Fruit fly (Drosophila melanogaster) whole organism, larva: ENCODE results near the gene CG7556.

Experiments
- noc ChIP-seq: fragments of 200-800 bp; sonication (Bioruptor generic); optimal IDR thresholded peaks from 3 replicates; lab custom pipeline; 2019; ENCODE audit warnings: missing biosample characterization, mild to moderate bottlenecking, missing genetic modification characterization, moderate library complexity

The CG7556 gene

DNA sequence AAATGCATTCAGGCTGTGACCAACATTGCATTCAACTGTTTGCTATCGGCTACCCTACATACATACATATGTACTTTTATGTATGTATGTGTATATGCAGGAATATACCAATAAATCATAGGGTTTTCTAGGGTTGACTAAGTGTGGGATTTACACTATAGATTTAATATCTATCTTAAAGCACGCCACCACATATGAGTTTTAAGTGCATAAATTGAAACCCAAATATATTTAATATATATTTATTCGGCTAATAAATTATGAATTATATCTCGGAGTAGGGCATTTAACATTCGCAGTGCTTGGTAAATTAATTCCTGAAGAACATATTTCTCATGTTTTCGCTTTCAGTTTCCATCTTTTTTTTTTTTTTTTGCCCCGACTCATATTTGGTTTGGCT lies 19.7 kb downstream of the CG7556 start:
- TF ChIP-seq noc (tag; lab: Kevin White, UChicago) = no peak

dm6 chrX:19158519-19159289 lies 20.9 kb downstream of the CG7556 start:
- TF ChIP-seq noc (tag; lab: Kevin White, UChicago) = no peak

DNA sequence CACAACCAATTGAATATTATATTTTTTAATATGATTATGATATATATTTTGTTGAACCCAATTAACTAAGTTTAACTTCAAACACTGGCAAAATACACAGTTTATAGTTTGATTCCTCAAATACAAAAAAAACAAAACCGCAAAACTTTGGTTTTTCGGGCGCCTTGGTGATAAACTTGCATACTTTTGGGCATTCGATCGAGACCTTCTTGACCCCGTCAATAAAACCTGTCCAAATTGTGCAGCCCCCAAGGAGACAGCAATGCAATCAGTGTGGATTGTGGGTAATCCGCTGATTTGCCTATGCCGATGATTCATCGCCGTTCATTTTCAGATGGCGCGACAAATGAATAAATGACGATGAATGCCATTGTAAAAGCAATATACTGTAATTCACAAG lies 22.2 kb downstream of the CG7556 start:
- TF ChIP-seq noc (tag; lab: Kevin White, UChicago) = no peak

DNA sequence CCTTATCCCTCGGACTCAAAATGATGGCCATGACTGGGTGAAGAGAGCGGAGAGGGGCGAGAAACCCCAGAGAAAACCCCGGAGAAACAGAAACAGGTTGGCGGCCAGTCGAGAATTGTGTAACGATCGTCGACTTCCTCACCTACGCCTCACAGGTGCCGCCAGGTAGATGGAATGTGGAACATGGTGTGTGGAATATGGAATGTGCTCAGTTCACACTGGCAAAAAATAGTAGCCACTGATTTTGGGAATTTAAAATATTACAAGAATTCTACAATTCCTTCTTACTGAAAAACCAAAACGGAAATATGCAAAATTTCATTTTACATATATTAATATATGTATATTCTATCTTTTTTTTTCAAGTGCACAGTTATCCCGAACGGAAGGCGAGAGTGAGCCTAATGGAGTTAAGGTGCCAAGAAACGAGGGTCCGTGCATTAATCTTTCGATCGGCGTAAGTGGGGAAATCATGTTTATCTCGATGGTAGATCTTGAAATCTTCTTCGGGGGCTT lies 23.6 kb downstream of the CG7556 start:
- peak; percentile 54 for TF ChIP-seq noc (tag; lab: Kevin White, UChicago)

- TF ChIP-seq noc (tag; lab: Kevin White, UChicago) = peak; percentile 41
These were observed 24.6 kb downstream of the CG7556 start for dm6 chrX:19154998-19155397.

- TF ChIP-seq noc (tag; lab: Kevin White, UChicago) = no peak
These were observed 25.4 kb downstream of the CG7556 start for dm6 chrX:19154249-19154648.

DNA sequence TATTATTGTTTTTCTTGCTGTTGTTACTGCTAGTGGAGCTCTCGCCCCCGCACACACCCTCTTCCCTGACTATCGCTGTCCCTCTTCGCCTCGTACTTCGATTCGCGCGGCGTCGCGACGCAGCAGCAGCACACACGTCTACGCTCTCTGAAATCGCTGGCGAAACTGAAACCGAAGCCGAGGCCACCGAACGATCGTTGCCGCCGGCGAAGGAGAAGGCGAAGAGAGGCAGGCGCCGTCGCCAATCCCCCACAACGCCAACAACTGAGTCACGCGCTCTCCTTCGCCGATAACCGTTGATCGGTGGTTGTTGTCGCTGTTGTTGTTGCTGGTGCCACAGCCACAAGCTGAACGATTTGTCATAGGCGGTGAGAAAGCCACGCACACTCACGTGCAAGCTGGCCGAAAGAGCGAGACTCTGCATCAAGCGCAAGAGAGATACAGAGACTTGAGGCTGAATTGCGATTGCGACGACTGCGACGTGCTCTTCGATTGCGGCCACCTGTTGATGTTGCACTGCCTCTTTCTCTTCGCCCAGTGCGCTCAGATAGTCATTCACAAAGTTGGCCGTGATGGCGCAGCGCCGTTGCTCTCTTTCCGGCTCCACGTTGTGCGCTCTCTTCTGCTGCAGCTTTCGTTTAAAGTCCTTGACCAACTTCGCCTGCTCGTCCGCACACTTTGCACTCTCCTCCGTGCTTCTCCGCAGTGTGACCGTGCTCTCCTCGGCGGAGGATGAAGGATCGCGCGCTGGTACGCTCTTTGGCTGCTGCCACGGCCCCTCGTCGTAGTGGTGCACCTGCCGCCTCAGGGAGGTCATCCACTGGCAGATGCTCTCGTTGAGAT lies 26.1 kb downstream of the CG7556 start:
- TF ChIP-seq noc (tag; lab: Kevin White, UChicago) = peak; percentile 65

DNA sequence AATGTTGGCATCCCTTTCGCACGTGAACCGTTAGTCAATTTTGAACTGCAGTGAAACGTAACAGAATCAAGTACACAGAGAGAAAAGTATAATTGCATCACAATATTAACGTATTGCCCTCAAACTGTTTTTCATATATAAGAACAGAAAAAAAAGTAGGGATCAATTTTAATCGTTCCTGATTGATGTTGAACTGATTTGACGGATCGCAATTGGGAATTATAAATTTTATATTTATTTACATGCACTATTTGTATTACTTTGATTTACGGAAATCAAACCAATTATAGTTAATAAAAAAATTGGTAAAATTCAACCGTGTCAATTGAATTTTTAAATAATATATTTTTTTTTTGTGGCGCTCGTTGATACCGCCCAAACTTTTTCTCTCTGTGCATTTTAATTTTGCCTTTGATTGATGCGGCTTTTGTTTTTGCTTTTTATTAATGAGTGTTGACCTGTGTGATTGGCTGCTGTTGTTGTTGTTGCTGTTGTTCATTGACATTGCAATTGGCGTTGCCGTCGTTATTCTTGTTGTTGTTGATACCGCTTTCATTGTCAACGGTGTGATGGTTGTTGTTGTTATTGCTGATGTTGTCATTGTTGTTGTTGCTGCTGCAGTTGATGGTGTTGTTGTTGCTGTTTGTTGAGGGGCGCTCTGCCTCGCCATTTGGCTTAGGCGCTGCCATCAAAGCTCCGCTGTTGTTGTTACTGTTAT lies 26.9 kb downstream of the CG7556 start:
- TF ChIP-seq noc (tag; lab: Kevin White, UChicago) = peak; percentile 23

DNA sequence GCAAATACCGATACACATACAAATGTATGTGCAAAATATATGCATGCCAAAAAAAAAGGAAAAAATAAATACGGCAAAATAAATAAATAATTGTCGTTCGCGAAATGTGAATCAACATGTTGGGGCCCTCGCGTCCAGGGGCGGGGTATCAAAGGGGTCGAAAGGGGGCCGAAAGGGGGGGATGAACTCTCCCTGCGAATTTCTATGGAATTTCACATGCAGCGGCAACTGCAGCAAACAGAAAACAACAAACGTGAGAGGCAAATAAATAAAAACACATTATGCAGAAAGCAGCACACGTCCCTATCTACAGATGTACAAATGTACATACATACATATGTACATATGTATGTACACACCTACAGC lies 30.1 kb downstream of the CG7556 start:
- no peak for TF ChIP-seq noc (tag; lab: Kevin White, UChicago)

DNA sequence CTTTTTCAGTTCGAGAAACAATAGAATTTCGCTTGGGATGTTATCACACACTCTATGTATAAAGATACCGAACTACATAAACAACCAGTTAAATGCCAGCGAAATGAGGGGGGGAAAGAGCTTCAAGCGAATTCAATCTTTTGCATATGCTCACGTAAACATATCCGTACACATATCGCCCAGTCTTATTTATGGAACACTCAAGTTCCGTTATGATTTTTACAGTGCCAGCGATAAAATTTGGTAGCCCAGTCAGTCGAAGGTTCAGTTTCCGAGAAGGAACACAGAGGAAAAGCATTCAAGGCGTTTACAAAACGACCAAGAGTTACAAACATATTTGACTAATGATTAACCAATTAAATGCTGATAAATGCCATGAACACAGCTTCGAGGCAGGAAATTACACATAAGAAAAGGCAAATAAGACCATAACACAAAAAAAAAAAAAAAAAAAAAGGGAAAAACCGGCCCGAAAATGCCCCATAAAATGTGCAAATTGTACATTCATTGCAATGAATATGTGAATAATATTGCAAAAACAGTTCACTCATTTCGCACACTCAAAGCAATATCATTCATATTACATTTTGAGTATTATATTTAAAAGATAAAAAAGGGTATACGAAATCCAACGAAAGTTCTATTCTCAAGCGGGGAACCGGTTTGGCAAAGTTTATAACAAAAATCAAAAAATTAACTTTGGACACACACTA lies 30.7 kb downstream of the CG7556 start:
- no peak for TF ChIP-seq noc (tag; lab: Kevin White, UChicago)

DNA sequence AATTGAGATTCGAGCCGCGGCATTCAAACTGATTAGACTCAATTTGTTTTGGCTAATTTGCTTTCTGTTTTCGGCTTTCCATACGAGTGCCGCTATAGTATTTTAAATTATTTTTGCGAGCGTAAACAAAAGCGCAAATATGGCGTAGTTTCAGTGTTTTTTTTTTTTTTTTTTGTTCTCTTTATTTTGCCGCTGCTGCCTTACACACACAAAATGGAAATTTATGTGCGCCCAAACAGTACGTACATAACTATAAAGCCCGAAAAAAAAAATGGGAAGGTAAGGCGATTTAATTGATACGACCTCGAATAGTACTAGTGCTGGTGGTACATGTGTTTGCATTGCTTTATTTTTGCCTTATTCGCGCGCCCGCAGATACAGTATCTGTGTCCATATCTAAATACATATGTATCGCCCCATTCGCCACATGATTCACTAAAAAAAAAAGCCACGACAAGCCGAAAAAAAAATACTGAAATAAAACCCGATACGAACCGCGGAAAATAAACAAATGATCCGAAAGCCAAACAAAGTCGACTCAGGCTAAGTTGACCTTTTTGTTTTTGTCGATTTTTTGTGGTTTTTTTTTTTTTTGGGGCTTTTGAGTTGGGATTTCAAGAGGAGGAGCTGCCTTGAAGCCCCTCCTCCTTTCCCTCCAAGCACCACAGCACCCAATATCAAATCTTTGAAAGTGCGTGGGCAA lies 31.5 kb downstream of the CG7556 start:
- TF ChIP-seq noc (tag; lab: Kevin White, UChicago) = no peak

DNA sequence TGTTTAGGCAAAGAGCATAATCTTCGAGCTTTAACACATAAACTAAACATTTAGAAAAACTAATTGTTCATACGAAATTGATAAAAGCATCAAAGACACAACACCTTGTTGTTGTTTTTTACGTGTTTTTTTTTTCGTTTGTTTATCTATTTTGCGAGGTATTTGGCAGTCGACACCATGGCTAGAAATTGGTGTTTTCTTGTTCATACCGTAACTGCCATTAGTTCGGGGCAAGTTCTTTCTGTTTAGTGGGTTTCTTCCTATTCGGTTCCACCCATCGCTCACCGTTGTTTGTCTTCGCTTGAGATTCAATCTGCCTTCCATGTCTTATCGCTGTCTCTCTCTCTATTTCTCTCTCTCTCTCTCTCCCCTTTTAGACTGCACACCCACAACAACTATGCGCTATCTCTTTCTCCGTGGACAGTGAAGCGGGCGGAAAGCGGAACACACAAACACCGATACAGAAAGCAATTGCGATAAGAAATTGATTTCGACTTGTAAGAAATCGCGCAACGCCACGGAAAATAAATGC lies 33.1 kb downstream of the CG7556 start:
- peak; percentile 46 for TF ChIP-seq noc (tag; lab: Kevin White, UChicago)

DNA sequence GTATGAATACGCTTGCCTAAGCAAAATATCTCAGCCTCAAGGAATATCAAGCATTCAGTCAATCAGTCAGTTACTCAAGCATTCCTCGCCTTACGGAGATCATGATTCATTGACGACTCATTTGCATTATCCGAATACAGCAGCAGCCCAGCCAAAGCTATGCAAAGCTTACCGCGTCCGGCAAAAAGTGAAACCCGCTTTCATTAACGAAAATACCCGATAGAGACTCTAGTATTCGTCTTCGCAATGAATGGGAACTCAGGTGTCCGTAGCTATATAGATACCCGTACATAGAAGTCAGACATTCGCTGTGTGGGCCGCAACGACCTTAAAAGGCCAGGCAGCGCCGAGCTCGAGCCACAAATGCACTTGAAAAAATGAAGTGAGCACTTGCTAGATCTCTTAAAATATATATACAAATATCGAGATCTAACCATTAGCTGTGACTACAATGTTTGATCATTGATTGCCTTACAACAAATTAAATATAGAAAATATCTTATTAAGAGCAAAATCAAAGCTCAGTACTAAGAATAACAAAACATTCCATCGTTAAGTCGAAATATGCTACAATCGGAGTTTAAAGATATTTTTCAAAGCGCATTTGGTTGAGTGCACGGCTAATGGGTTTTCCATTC lies 34.7 kb downstream of the CG7556 start:
- TF ChIP-seq noc (tag; lab: Kevin White, UChicago) = no peak

DNA sequence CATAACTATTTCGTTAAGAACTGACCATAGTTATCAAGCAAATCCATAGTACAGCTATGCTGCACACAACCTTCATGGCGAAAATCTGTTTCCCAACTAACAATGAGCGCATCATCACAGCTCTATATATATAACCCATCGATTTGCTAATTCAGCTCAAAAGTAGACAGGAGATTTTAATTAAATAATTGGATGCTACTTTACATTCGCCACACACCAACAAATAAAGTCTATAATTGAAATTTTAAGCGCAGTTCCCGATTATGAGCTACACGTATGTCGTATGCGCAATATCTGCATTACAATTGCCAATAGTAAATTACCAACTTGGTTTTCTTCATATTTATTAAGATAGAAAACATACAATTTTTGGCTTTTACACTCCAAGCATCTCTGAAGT lies 43.9 kb downstream of the CG7556 start, which contains the start of gene Obp18a:
Obp18a (minus strand) TSS at position 101 of the 400 bp plus-strand sequence.
- no peak for TF ChIP-seq noc (tag; lab: Kevin White, UChicago)
